Fruit fly (Drosophila melanogaster): ENCODE data around the gene stx.
A peak's percentile ranks its signal among the peaks of the same experiment; 100 is the strongest.

The stx gene

dm6 chrX:10734763-10735681, 9.7 kb downstream of the stx start:
- TF ChIP-seq CG5204 (GFP tag; optimal IDR thresholded peaks at IDR 0.05) (no peak), CG7101 (tag; optimal IDR thresholded peaks at IDR 0.05) (peak; percentile 56), CG14711 (tag; optimal IDR thresholded peaks at IDR 0.05) (peak; percentile 60), kay (GFP tag; ENCODE audit: borderline replicate concordance) (peak; percentile 6)

dm6 chrX:10732733-10733455, 11.8 kb downstream of the stx start:
- no peak for TF ChIP-seq Hr96 (GFP tag; optimal IDR thresholded peaks at IDR 0.05)
- no peak for TF ChIP-seq tj (GFP tag; optimal IDR thresholded peaks at IDR 0.05)
- TF ChIP-seq pad (GFP tag; optimal IDR thresholded peaks at IDR 0.05), result no peak
- TF ChIP-seq kay (GFP tag; ENCODE audit: borderline replicate concordance), result no peak
- TF ChIP-seq bab1 (GFP tag; optimal IDR thresholded peaks at IDR 0.05), result no peak
- no peak for TF ChIP-seq Crg-1 (GFP tag; optimal IDR thresholded peaks at IDR 0.05)
- TF ChIP-seq CG7045 (GFP tag; optimal IDR thresholded peaks at IDR 0.05), result no peak
- TF ChIP-seq CG12768 (GFP tag; optimal IDR thresholded peaks at IDR 0.05), result no peak
- no peak for TF ChIP-seq CG7101 (tag; optimal IDR thresholded peaks at IDR 0.05)
- TF ChIP-seq CG11617 (GFP tag; optimal IDR thresholded peaks at IDR 0.05), result no peak
- no peak for TF ChIP-seq CG33017 (tag; optimal IDR thresholded peaks at IDR 0.05)

dm6 chrX:10731801-10732200, 12.9 kb downstream of the stx start:
- no peak for TF ChIP-seq kay (GFP tag; ENCODE audit: borderline replicate concordance)
- no peak for TF ChIP-seq CG14711 (tag; optimal IDR thresholded peaks at IDR 0.05)
- no peak for TF ChIP-seq Hr96 (GFP tag; optimal IDR thresholded peaks at IDR 0.05)
- TF ChIP-seq cnc (optimal IDR thresholded peaks at IDR 0.05), result no peak
- no peak for TF ChIP-seq tj (GFP tag; optimal IDR thresholded peaks at IDR 0.05)
- no peak for TF ChIP-seq CG7101 (tag; optimal IDR thresholded peaks at IDR 0.05)
- TF ChIP-seq CG7045 (GFP tag; optimal IDR thresholded peaks at IDR 0.05), result no peak

dm6 chrX:10731357-10731756, 13.4 kb downstream of the stx start:
- TF ChIP-seq CG5204 (GFP tag; optimal IDR thresholded peaks at IDR 0.05), result no peak
- no peak for TF ChIP-seq cnc (optimal IDR thresholded peaks at IDR 0.05)
- TF ChIP-seq bab1 (GFP tag; optimal IDR thresholded peaks at IDR 0.05), result no peak
- TF ChIP-seq CG11617 (GFP tag; optimal IDR thresholded peaks at IDR 0.05), result no peak
- no peak for TF ChIP-seq ovo (GFP tag; optimal IDR thresholded peaks at IDR 0.05)
- TF ChIP-seq cic (GFP tag; optimal IDR thresholded peaks at IDR 0.05), result no peak
- peak; percentile 18 for TF ChIP-seq tj (GFP tag; optimal IDR thresholded peaks at IDR 0.05)
- no peak for TF ChIP-seq CG14711 (tag; optimal IDR thresholded peaks at IDR 0.05)
- no peak for TF ChIP-seq Clk (GFP tag; optimal IDR thresholded peaks at IDR 0.05)
- no peak for TF ChIP-seq CG1620 (GFP tag; optimal IDR thresholded peaks at IDR 0.05)
- peak; percentile 16 for TF ChIP-seq pad (GFP tag; optimal IDR thresholded peaks at IDR 0.05)

dm6 chrX:10729921-10730873, 14.5 kb downstream of the stx start:
- TF ChIP-seq kay (GFP tag; ENCODE audit: borderline replicate concordance) (no peak), cic (GFP tag; optimal IDR thresholded peaks at IDR 0.05) (no peak), Clk (GFP tag; optimal IDR thresholded peaks at IDR 0.05) (no peak), Hr96 (GFP tag; optimal IDR thresholded peaks at IDR 0.05) (no peak), CG14711 (tag; optimal IDR thresholded peaks at IDR 0.05) (no peak), CG12768 (GFP tag; optimal IDR thresholded peaks at IDR 0.05) (no peak), CG7045 (GFP tag; optimal IDR thresholded peaks at IDR 0.05) (no peak), toe (GFP tag; optimal IDR thresholded peaks at IDR 0.05) (no peak), bab1 (GFP tag; optimal IDR thresholded peaks at IDR 0.05) (no peak), ovo (GFP tag; optimal IDR thresholded peaks at IDR 0.05) (no peak), CG33017 (tag; optimal IDR thresholded peaks at IDR 0.05) (no peak), CG5204 (GFP tag; optimal IDR thresholded peaks at IDR 0.05) (no peak), Mnt (GFP tag; optimal IDR thresholded peaks at IDR 0.05) (no peak)

dm6 chrX:10729196-10729835, 15.4 kb downstream of the stx start:
- TF ChIP-seq Mnt (GFP tag; optimal IDR thresholded peaks at IDR 0.05), result no peak
- TF ChIP-seq toe (GFP tag; optimal IDR thresholded peaks at IDR 0.05), result no peak
- TF ChIP-seq cic (GFP tag; optimal IDR thresholded peaks at IDR 0.05), result no peak
- TF ChIP-seq bab1 (GFP tag; optimal IDR thresholded peaks at IDR 0.05), result no peak
- no peak for TF ChIP-seq CG7101 (tag; optimal IDR thresholded peaks at IDR 0.05)

Data from whole organism, adult.